Fruit fly (Drosophila melanogaster) S2 (cell line): Measurements from ENCODE around the gene Serinc.

Experiments used
- CG8478 ChIP-seq: fragments of >200 bp; optimal IDR thresholded peaks from 2 replicates; lab custom pipeline; 2018
- CTCF ChIP-seq, 2 experiments: fragments of >200 bp; optimal IDR thresholded peaks; 2 replicates each; lab custom pipeline; 2018

DNA sequence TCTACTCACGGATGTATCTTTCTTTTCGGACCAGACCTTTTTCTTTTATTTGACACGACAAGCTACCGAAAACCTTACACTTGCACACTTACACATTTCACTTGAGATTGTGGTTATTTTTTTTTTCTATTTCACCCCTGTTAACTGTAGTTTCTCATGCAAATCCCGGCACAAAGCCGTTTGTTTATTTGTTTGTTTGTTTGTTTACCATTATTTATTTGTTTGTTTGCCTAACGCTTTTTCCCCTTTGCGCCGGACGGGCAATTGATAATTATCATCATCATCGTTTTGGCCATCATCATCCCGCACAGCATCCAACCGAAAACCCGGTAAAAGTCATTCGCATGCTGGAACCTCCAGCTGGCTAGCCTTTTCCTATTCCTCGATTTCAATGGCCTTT, 18.5 kb downstream of the Serinc start:
- TF ChIP-seq CG8478 (lab: Kevin White, UChicago) (no peak), CTCF (optimal IDR thresholded peaks at IDR 0.05; lab: Kevin White, UChicago) (no peak)
